Worm (Caenorhabditis elegans) whole organism, early embryonic: ENCODE measurements around the gene Y73C8B.9.

ENCODE experiments used
- B0310.2 ChIP-seq: sonication (generic microtip); optimal IDR thresholded peaks from 2 replicates; lab custom pipeline; 2016; ENCODE audit warnings: mild to moderate bottlenecking, missing genetic modification characterization, missing compliant biosample characterization
- F13C5.2 ChIP-seq: sonication (generic microtip); optimal IDR thresholded peaks from 2 replicates; lab custom pipeline; 2017; ENCODE audit warnings: mild to moderate bottlenecking, missing genetic modification characterization, inconsistent platforms, missing compliant biosample characterization
- aly-1 ChIP-seq: sonication (generic microtip); optimal IDR thresholded peaks from 2 replicates; lab custom pipeline; 2016; ENCODE audit warnings: missing genetic modification characterization, missing compliant biosample characterization
- ama-1 ChIP-seq: fragments of 150-350 bp; optimal IDR thresholded peaks from 2 replicates; lab custom pipeline; 2014
- ceh-13 ChIP-seq: fragments of 200-800 bp; sonication (Bioruptor generic); optimal IDR thresholded peaks from 2 replicates; lab custom pipeline; 2018; ENCODE audit warnings: mild to moderate bottlenecking, missing genetic modification characterization, missing compliant biosample characterization
- ceh-36 ChIP-seq: sonication (generic microtip); optimal IDR thresholded peaks from 2 replicates; lab custom pipeline; 2016; ENCODE audit warnings: missing genetic modification characterization, inconsistent platforms, missing compliant biosample characterization
- ets-7 ChIP-seq: sonication (generic microtip); optimal IDR thresholded peaks from 2 replicates; lab custom pipeline; 2016; ENCODE audit warnings: missing genotype, missing genetic modification characterization, missing compliant biosample characterization
- flt-1 ChIP-seq: fragments of 200-800 bp; sonication (Bioruptor generic); IDR thresholded peaks from 2 replicates; pipeline ENCODE4 v1.3.6; 2022; ENCODE audit warnings: missing genetic modification characterization, missing compliant biosample characterization
- hmbx-1 ChIP-seq: sonication (generic microtip); optimal IDR thresholded peaks from 2 replicates; lab custom pipeline; 2016; ENCODE audit warnings: mild to moderate bottlenecking, missing genetic modification characterization, missing compliant biosample characterization
- hmg-4 ChIP-seq: fragments of 200-800 bp; sonication (Bioruptor generic); optimal IDR thresholded peaks from 2 replicates; lab custom pipeline; 2018; ENCODE audit warnings: mild to moderate bottlenecking, missing genetic modification characterization, missing compliant biosample characterization
- hnd-1 ChIP-seq: sonication (generic microtip); optimal IDR thresholded peaks from 2 replicates; lab custom pipeline; 2016; ENCODE audit warnings: missing genetic modification characterization, missing compliant biosample characterization
- pes-1 ChIP-seq: fragments of 200-800 bp; sonication (Bioruptor generic); IDR thresholded peaks from 2 replicates; pipeline ENCODE4 v1.3.6; 2022; ENCODE audit warnings: missing genetic modification reagents, missing genetic modification characterization, missing compliant biosample characterization
- scrt-1 ChIP-seq: fragments of 200-800 bp; sonication (Bioruptor generic); IDR thresholded peaks from 2 replicates; pipeline ENCODE4 v1.3.6; 2022; ENCODE audit warnings: missing genetic modification characterization, missing compliant biosample characterization
- sea-1 ChIP-seq: fragments of 200-800 bp; sonication (Bioruptor generic); conservative IDR thresholded peaks from 2 replicates; pipeline ENCODE4 v1.3.6; 2022; ENCODE audit warnings: missing genetic modification characterization, missing compliant biosample characterization
- tbx-11 ChIP-seq: fragments of 200-800 bp; sonication (Bioruptor generic); IDR thresholded peaks from 2 replicates; pipeline ENCODE4 v1.3.6; 2022; ENCODE audit warnings: missing genetic modification characterization, missing compliant biosample characterization
- tbx-37 ChIP-seq: fragments of 200-800 bp; sonication (Bioruptor generic); conservative IDR thresholded peaks from 2 replicates; pipeline ENCODE4 v1.3.6; 2022; ENCODE audit warnings: missing genetic modification reagents, missing genetic modification characterization, missing compliant biosample characterization
- tra-4 ChIP-seq: sonication (generic microtip); optimal IDR thresholded peaks from 2 replicates; lab custom pipeline; 2017; ENCODE audit warnings: missing genetic modification characterization, missing compliant biosample characterization

Y73C8B.9 gene

DNA sequence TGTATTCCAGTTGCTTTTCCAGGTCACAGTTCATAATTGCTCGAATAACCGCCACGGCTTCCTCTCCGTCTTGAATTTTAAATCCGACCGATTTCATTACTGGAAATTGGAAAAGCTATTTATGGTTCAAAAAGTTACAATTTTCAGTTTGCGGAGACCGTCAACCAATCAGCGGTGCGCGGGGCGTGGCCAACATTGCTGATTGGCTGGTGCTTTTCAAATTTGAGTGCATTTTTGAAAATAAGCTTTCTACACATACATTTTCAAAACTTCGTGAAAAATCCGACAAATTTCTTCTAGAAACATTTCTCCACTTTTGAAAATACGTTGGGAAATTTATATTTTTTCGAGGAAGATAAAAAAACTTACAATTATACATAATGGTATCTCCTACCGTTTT, 2.5 kb downstream of the Y73C8B.9 start:
- TF ChIP-seq tbx-37, result no peak
- TF ChIP-seq ets-7, result no peak
- TF ChIP-seq tbx-11 (GFP tag; lab: Robert Waterston, UW), result no peak
- TF ChIP-seq F13C5.2, result no peak
- TF ChIP-seq ama-1, result no peak
- TF ChIP-seq hmbx-1 (tag; lab: Kevin White, UChicago), result no peak
- no peak for TF ChIP-seq sea-1
- no peak for TF ChIP-seq hmg-4 (GFP tag; lab: Kevin White, UChicago)
- no peak for TF ChIP-seq scrt-1 (GFP tag; lab: Robert Waterston, UW)
- no peak for TF ChIP-seq ceh-36
- TF ChIP-seq tra-4 (tag; lab: Kevin White, UChicago), result no peak
- no peak for TF ChIP-seq ceh-13 (GFP tag; lab: Kevin White, UChicago)
- TF ChIP-seq hnd-1 (tag; lab: Kevin White, UChicago), result no peak
- no peak for TF ChIP-seq pes-1 (GFP tag; lab: Robert Waterston, UW)
- no peak for TF ChIP-seq B0310.2
- no peak for TF ChIP-seq flt-1 (GFP tag; lab: Robert Waterston, UW)
- TF ChIP-seq aly-1 (tag; lab: Kevin White, UChicago), result no peak

DNA sequence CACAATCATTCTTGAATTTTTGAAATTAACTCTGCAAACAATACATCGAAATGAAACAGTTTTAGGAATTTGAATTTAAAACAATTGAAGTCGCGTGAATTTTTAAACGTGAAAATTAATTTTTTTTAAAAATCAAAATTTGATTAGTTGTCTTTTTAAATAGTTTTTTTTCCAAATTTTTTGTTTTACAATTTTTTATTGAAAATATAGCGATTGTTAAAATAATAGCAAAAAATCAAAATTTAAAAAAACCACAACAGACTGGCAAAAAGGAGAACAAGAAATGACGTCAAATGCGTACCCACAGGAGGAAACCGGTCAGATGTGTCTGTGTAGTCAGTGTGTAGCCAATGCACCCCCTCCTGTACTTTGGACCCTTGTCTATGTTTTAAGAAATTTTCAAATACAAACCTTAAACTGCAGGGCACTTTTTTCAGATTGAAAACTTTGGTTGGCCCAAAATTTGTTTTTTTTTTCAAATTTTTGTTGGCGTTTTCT, 3.5 kb downstream of the Y73C8B.9 start, which contains the start of the genes Y73C8B.1 and Y73C8B.5:
Gene Y73C8B.1, minus strand, starts transcription at position 51 of the 498 bp plus-strand sequence.
Gene Y73C8B.5, plus strand, starts transcription at position 437 of the 498 bp plus-strand sequence.
- TF ChIP-seq F13C5.2 (no peak), sea-1 (no peak), ets-7 (no peak), scrt-1 (GFP tag; lab: Robert Waterston, UW) (no peak), B0310.2 (no peak), hnd-1 (tag; lab: Kevin White, UChicago) (no peak), hmbx-1 (tag; lab: Kevin White, UChicago) (no peak), ceh-13 (GFP tag; lab: Kevin White, UChicago) (no peak), flt-1 (GFP tag; lab: Robert Waterston, UW) (no peak), ama-1 (no peak), pes-1 (GFP tag; lab: Robert Waterston, UW) (no peak), aly-1 (tag; lab: Kevin White, UChicago) (no peak), hmg-4 (GFP tag; lab: Kevin White, UChicago) (no peak), tra-4 (tag; lab: Kevin White, UChicago) (no peak), ceh-36 (no peak), tbx-37 (no peak), tbx-11 (GFP tag; lab: Robert Waterston, UW) (no peak)

DNA sequence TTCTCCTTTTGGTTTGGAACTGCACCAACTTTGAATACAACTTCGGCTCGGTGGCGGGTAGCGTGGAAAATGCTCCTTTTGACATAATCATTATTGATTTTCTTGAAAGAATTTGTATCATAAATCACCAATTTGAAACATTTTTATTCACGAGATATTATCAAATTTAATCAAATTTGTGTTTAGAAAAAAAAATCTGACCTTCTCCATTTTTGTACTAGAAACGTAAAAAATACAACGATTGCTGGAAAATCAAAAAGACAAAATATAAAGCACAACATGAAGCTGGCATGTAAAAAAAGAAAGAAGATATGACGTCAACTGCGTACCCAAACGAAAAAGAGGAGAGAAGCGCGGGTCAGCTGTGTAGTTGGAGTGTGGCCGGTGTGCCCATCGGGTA, 7.0 kb downstream of the Y73C8B.9 start, which contains the start of gene K08D9.4:
Gene K08D9.4, minus strand, starts transcription at position 101 of the 400 bp plus-strand sequence.
- TF ChIP-seq pes-1 (GFP tag; lab: Robert Waterston, UW) (no peak), tbx-37 (no peak), tra-4 (tag; lab: Kevin White, UChicago) (no peak), ceh-13 (GFP tag; lab: Kevin White, UChicago) (no peak), ets-7 (no peak), tbx-11 (GFP tag; lab: Robert Waterston, UW) (no peak), ama-1 (no peak), hmbx-1 (tag; lab: Kevin White, UChicago) (no peak), sea-1 (no peak), hnd-1 (tag; lab: Kevin White, UChicago) (no peak), flt-1 (GFP tag; lab: Robert Waterston, UW) (no peak), ceh-36 (no peak), aly-1 (tag; lab: Kevin White, UChicago) (no peak), hmg-4 (GFP tag; lab: Kevin White, UChicago) (no peak), scrt-1 (GFP tag; lab: Robert Waterston, UW) (no peak), B0310.2 (no peak), F13C5.2 (no peak)

ce11 chrV:3204433-3204832, 11.1 kb downstream of the Y73C8B.9 start:
- TF ChIP-seq pes-1 (GFP tag; lab: Robert Waterston, UW) (no peak), hmg-4 (GFP tag; lab: Kevin White, UChicago) (no peak), ama-1 (no peak), ceh-13 (GFP tag; lab: Kevin White, UChicago) (no peak), scrt-1 (GFP tag; lab: Robert Waterston, UW) (no peak), B0310.2 (no peak), aly-1 (tag; lab: Kevin White, UChicago) (no peak), hnd-1 (tag; lab: Kevin White, UChicago) (no peak), hmbx-1 (tag; lab: Kevin White, UChicago) (no peak), tra-4 (tag; lab: Kevin White, UChicago) (no peak), sea-1 (no peak), tbx-37 (no peak), ceh-36 (no peak), flt-1 (GFP tag; lab: Robert Waterston, UW) (no peak), tbx-11 (GFP tag; lab: Robert Waterston, UW) (no peak), F13C5.2 (no peak), ets-7 (no peak)

- TF ChIP-seq ets-7, result no peak
- no peak for TF ChIP-seq tra-4 (tag; lab: Kevin White, UChicago)
- TF ChIP-seq F13C5.2, result no peak
- TF ChIP-seq flt-1 (GFP tag; lab: Robert Waterston, UW), result no peak
- no peak for TF ChIP-seq sea-1
- TF ChIP-seq tbx-37, result no peak
- TF ChIP-seq B0310.2, result no peak
Measured at ce11 chrV:3208940-3209339, 15.6 kb downstream of the Y73C8B.9 start.

- TF ChIP-seq tbx-11 (GFP tag; lab: Robert Waterston, UW) (no peak), F13C5.2 (no peak), sea-1 (no peak), B0310.2 (no peak), ama-1 (no peak), hmg-4 (GFP tag; lab: Kevin White, UChicago) (no peak), scrt-1 (GFP tag; lab: Robert Waterston, UW) (no peak), pes-1 (GFP tag; lab: Robert Waterston, UW) (no peak), hnd-1 (tag; lab: Kevin White, UChicago) (no peak), aly-1 (tag; lab: Kevin White, UChicago) (no peak), hmbx-1 (tag; lab: Kevin White, UChicago) (no peak), ceh-36 (no peak), ceh-13 (GFP tag; lab: Kevin White, UChicago) (no peak), tbx-37 (no peak), ets-7 (no peak), flt-1 (GFP tag; lab: Robert Waterston, UW) (no peak), tra-4 (tag; lab: Kevin White, UChicago) (no peak)
Measured at ce11 chrV:3210147-3210546, 16.8 kb downstream of the Y73C8B.9 start, which contains the start of gene apx-1. Gene apx-1 (plus strand): TSS chrV:3210196.

DNA sequence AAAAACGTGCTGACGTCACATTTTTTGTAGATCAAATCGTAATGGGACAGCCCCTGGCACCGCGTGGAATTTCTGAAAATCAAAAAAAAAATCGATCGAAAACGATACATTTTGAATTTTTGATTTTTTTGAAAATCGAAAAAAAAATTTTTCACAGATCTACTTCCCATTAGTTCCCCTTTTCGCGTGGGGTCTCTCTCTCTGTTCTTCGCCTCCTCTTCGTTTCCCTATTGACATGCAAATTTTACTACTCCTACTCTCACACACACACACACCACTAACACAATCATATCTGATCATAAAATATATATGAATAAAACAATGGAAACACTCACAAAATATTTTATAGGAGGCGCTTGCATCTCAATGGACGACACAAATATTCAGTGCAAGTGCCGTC, 25.2 kb downstream of the Y73C8B.9 start:
- no peak for TF ChIP-seq tbx-11 (GFP tag; lab: Robert Waterston, UW)
- TF ChIP-seq ets-7, result no peak
- TF ChIP-seq hmg-4 (GFP tag; lab: Kevin White, UChicago), result no peak
- no peak for TF ChIP-seq pes-1 (GFP tag; lab: Robert Waterston, UW)
- no peak for TF ChIP-seq aly-1 (tag; lab: Kevin White, UChicago)
- no peak for TF ChIP-seq flt-1 (GFP tag; lab: Robert Waterston, UW)
- TF ChIP-seq B0310.2, result no peak
- no peak for TF ChIP-seq ama-1
- no peak for TF ChIP-seq tra-4 (tag; lab: Kevin White, UChicago)
- no peak for TF ChIP-seq tbx-37
